Worm (Caenorhabditis elegans): ENCODE data around the gene C35B1.3.
"Not testable (repeated sequence)": the region's sequence is repeated elsewhere in the genome, so short reads cannot be mapped to it uniquely, and the experiment has no call there.

DNA sequence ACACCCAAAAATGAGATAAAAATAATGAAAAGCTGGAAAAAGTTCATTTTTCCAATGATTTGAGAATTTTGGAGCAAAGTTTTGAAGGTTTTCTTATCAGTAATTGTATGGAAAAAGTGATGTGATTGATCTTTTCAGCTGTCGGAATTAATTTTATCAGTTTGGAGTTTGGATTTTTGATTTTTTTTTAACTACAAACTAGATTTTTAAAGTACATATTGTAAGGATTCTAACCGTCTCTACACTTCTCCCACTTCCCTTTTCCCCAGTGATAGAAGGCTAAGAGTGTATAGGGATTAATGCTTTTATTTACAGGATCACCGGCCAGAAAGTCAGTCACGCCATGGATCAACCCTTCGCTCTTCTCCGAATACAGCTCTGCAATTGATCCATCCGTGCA is 44.7 kb downstream of the C35B1.3 start, which contains the start of gene F49F1.7:
- not testable (repeated sequence) for TF ChIP-seq tra-4 (tag; optimal IDR thresholded peaks at IDR 0.05); F13C5.2 (tag; optimal IDR thresholded peaks at IDR 0.05); flt-1 (GFP tag; IDR thresholded peaks at IDR 0.05); ceh-13 (GFP tag; optimal IDR thresholded peaks at IDR 0.05); ama-1 (optimal IDR thresholded peaks at IDR 0.05); hnd-1 (tag; optimal IDR thresholded peaks at IDR 0.05); ets-7 (tag; optimal IDR thresholded peaks at IDR 0.05); ceh-36 (tag; optimal IDR thresholded peaks at IDR 0.05); hmg-4 (GFP tag; optimal IDR thresholded peaks at IDR 0.05); scrt-1 (GFP tag; IDR thresholded peaks at IDR 0.05); aly-1 (tag; optimal IDR thresholded peaks at IDR 0.05); tbx-37 (GFP tag; conservative IDR thresholded peaks at IDR 0.05); sea-1 (GFP tag; conservative IDR thresholded peaks at IDR 0.05); B0310.2 (tag; optimal IDR thresholded peaks at IDR 0.05)
